Worm (Caenorhabditis elegans): ENCODE measurements around the gene misc-1.

ce11 chrII:257519-257918 is 28.9 kb upstream of the misc-1 start, which contains the start of gene cat-2:
- TF ChIP-seq fos-1 (tag; optimal IDR thresholded peaks at IDR 0.05) (no peak), unc-62 (GFP tag; optimal IDR thresholded peaks at IDR 0.05) (no peak), nfya-1 (tag; optimal IDR thresholded peaks at IDR 0.05; ENCODE audit: insufficient read depth) (no peak), ZK546.5 (tag; optimal IDR thresholded peaks at IDR 0.05) (no peak), ztf-11 (tag; optimal IDR thresholded peaks at IDR 0.05) (no peak), tbx-2 (tag; optimal IDR thresholded peaks at IDR 0.05) (no peak), mdl-1 (tag; optimal IDR thresholded peaks at IDR 0.05) (no peak), pqm-1 (tag; optimal IDR thresholded peaks at IDR 0.05) (no peak), aly-2 (tag; optimal IDR thresholded peaks at IDR 0.05) (no peak), ama-1 (optimal IDR thresholded peaks at IDR 0.05) (no peak), unc-39 (tag; optimal IDR thresholded peaks at IDR 0.05) (no peak), pha-4 (tag; optimal IDR thresholded peaks at IDR 0.05) (no peak)

Data from whole organism, L3 larva.